Fruit fly (Drosophila melanogaster) whole organism, pupa: Measurements from ENCODE around the gene CG33096.

Source experiments
- CG8301 ChIP-seq: fragments of 200-800 bp; sonication (Bioruptor generic); optimal IDR thresholded peaks from 2 replicates; lab custom pipeline; 2018; ENCODE audit warnings: missing biosample characterization, mild to moderate bottlenecking, missing genetic modification characterization
- CG9948 ChIP-seq: fragments of 200-800 bp; sonication (Bioruptor generic); optimal IDR thresholded peaks from 2 replicates; lab custom pipeline; 2018; ENCODE audit warnings: missing biosample characterization, mild to moderate bottlenecking, missing genetic modification characterization, moderate library complexity
- rn ChIP-seq: fragments of 200-800 bp; sonication (Bioruptor generic); IDR thresholded peaks from 2 replicates; pipeline ENCODE4 v1.3.6; 2022; ENCODE audit warnings: missing biosample characterization, missing genetic modification characterization

DNA sequence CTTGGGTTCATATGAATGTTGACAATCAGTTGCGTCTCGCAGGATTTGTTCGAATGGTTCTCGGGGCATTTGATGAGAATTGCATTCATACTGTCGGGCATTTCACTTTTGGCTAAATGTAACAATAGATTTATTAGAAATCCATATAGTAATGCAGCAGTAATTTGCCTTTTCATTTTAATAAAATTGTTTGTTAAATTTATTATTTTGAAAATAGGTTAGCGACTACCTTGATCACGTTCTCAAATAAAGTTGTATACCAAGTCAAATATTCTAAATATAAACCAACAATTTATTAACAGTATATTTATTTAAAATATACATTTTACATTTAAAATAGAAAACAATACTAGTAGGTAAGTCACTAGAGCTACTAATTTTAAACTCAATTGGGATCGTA is 11.5 kb downstream of the CG33096 start, which contains the start of gene CG34027:
- TF ChIP-seq rn (GFP tag; lab: Robert Waterston, UW), result no peak
- no peak for TF ChIP-seq CG8301
- no peak for TF ChIP-seq CG9948
